Worm (Caenorhabditis elegans): ENCODE results near the gene srw-94.

Gene srw-94

DNA sequence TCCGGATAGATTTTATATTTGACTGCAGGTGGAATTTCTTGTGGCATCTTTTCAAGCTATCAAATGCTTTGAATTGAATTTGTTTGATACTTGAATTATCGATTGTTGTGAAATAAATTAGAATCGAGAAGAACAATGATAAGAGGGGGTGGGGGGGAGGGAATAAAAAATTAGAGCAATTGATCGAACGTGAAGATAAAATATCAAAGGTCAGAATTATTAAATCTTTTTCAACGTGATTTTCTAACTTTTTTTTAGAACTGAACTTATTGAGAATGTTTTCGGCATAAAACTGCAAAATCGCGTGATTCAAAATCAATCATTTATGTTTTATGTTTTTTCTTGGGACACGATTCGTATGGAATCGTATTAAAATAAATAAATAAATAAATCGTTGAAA lies 12.9 kb downstream of the srw-94 start, which contains the start of gene mpz-4:
mpz-4 (minus strand) TSS at position 101 of the 400 bp plus-strand sequence.
- TF ChIP-seq T22C8.4 (GFP tag; IDR thresholded peaks at IDR 0.05) (no peak), cog-1 (tag; optimal IDR thresholded peaks at IDR 0.05) (no peak), ref-1 (GFP tag; conservative IDR thresholded peaks at IDR 0.05) (no peak), klf-2 (GFP tag; conservative IDR thresholded peaks at IDR 0.05) (no peak), med-1 (GFP tag; optimal IDR thresholded peaks at IDR 0.05; ENCODE audit: insufficient read depth) (no peak), tab-1 (GFP tag; IDR thresholded peaks at IDR 0.05) (no peak), ztf-23 (GFP tag; IDR thresholded peaks at IDR 0.05) (no peak)

DNA sequence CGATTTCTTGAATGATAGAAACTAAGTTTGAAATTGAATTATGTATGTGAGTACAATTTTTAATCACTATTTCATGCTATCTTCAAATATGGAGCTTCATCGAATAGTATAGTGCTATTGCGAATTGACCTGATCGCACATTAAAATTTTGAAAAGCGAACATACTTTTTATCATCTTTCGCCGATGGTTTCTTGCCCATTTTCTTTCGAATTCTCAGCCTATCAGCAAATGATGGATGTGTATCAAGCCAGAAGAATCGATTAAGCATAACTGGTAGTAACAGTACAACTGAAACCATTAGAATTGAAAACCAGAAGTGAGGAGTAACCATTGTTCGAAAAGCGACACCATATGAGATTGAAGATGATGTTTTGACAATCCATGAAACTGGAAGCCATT lies 15.4 kb downstream of the srw-94 start:
- TF ChIP-seq T22C8.4 (GFP tag; IDR thresholded peaks at IDR 0.05) (no peak), ref-1 (GFP tag; conservative IDR thresholded peaks at IDR 0.05) (no peak), tab-1 (GFP tag; IDR thresholded peaks at IDR 0.05) (no peak), klf-2 (GFP tag; conservative IDR thresholded peaks at IDR 0.05) (no peak), flt-1 (GFP tag; IDR thresholded peaks at IDR 0.05) (no peak), ztf-23 (GFP tag; IDR thresholded peaks at IDR 0.05) (no peak), ztf-29 (GFP tag; IDR thresholded peaks at IDR 0.05) (no peak), med-1 (GFP tag; optimal IDR thresholded peaks at IDR 0.05; ENCODE audit: insufficient read depth) (no peak), cog-1 (tag; optimal IDR thresholded peaks at IDR 0.05) (no peak)

- no peak for TF ChIP-seq ref-1 (GFP tag; conservative IDR thresholded peaks at IDR 0.05)
- TF ChIP-seq ztf-23 (GFP tag; IDR thresholded peaks at IDR 0.05), result no peak
- TF ChIP-seq tab-1 (GFP tag; IDR thresholded peaks at IDR 0.05), result no peak
- no peak for TF ChIP-seq med-1 (GFP tag; optimal IDR thresholded peaks at IDR 0.05; ENCODE audit: insufficient read depth)
- TF ChIP-seq ztf-29 (GFP tag; IDR thresholded peaks at IDR 0.05), result no peak
- no peak for TF ChIP-seq cog-1 (tag; optimal IDR thresholded peaks at IDR 0.05)
These were observed 27.7 kb downstream of the srw-94 start for ce11 chrIV:4842030-4842429.

- TF ChIP-seq ref-1 (GFP tag; conservative IDR thresholded peaks at IDR 0.05) (no peak), T22C8.4 (GFP tag; IDR thresholded peaks at IDR 0.05) (no peak), med-1 (GFP tag; optimal IDR thresholded peaks at IDR 0.05; ENCODE audit: insufficient read depth) (no peak), tab-1 (GFP tag; IDR thresholded peaks at IDR 0.05) (no peak)
These were observed 32.5 kb downstream of the srw-94 start, which contains the start of gene tat-2 for ce11 chrIV:4846793-4847192. Gene tat-2 (minus strand): TSS chrIV:4846893.

ce11 chrIV:4856195-4856594 lies 41.9 kb downstream of the srw-94 start, which contains the start of gene Y17G9A.2:
Gene Y17G9A.2 (minus strand): TSS chrIV:4856295.
- TF ChIP-seq klf-2 (GFP tag; conservative IDR thresholded peaks at IDR 0.05), result no peak
- TF ChIP-seq tab-1 (GFP tag; IDR thresholded peaks at IDR 0.05), result no peak
- TF ChIP-seq cog-1 (tag; optimal IDR thresholded peaks at IDR 0.05), result no peak
- TF ChIP-seq ztf-29 (GFP tag; IDR thresholded peaks at IDR 0.05), result no peak
- TF ChIP-seq med-1 (GFP tag; optimal IDR thresholded peaks at IDR 0.05; ENCODE audit: insufficient read depth), result no peak
- no peak for TF ChIP-seq ztf-23 (GFP tag; IDR thresholded peaks at IDR 0.05)
- no peak for TF ChIP-seq T22C8.4 (GFP tag; IDR thresholded peaks at IDR 0.05)
- no peak for TF ChIP-seq flt-1 (GFP tag; IDR thresholded peaks at IDR 0.05)
- TF ChIP-seq ref-1 (GFP tag; conservative IDR thresholded peaks at IDR 0.05), result no peak

DNA sequence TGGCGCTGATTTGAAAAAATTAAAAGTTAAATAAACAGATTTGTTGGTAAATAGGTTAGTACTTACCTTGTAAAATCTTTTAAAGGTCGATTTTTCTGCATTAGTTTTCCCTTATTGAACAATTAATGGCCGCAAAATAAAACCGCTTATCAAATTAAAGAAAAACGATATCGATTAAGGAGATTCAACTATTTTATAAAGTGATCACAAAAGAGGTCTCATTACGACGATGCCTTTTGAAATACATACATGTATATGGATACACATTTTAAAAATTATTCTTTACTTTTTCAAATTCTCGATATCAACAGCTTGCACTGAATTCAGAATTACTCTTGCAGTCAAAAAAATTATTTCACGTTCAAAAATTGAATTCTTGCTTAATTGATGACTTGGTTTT lies 44.3 kb downstream of the srw-94 start, which contains the start of gene Y17G9A.3:
Y17G9A.3 (minus strand) TSS at position 101 of the 400 bp plus-strand sequence.
- no peak for TF ChIP-seq tab-1 (GFP tag; IDR thresholded peaks at IDR 0.05)
- no peak for TF ChIP-seq klf-2 (GFP tag; conservative IDR thresholded peaks at IDR 0.05)
- TF ChIP-seq ztf-29 (GFP tag; IDR thresholded peaks at IDR 0.05), result no peak
- TF ChIP-seq ztf-23 (GFP tag; IDR thresholded peaks at IDR 0.05), result no peak
- no peak for TF ChIP-seq flt-1 (GFP tag; IDR thresholded peaks at IDR 0.05)
- TF ChIP-seq ref-1 (GFP tag; conservative IDR thresholded peaks at IDR 0.05), result no peak
- TF ChIP-seq cog-1 (tag; optimal IDR thresholded peaks at IDR 0.05), result no peak
- no peak for TF ChIP-seq T22C8.4 (GFP tag; IDR thresholded peaks at IDR 0.05)
- TF ChIP-seq med-1 (GFP tag; optimal IDR thresholded peaks at IDR 0.05; ENCODE audit: insufficient read depth), result no peak

DNA sequence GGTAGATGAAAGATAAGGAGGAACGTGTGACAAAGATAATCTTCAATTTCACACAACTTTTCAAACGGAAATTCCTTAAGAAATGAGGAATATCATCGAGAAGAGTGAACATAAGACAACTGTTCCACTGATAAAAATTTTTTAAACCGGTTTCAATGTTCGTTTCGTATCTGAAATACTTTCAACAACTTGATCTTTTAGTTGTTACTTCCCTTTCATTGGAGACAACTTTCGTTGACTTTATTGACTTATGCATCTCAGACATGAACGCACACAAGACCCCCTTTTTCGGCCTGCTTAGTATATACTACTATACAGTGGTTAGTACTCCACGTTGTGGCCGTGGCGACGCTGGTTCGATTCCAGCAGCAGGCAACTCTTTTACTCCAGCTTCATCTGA lies 47.2 kb downstream of the srw-94 start, which contains the start of the genes Y17G9A.4 and str-173:
Y17G9A.4 (minus strand) TSS at position 101 of the 400 bp plus-strand sequence.
str-173 (plus strand) TSS at position 325 of the 400 bp plus-strand sequence.
- no peak for TF ChIP-seq klf-2 (GFP tag; conservative IDR thresholded peaks at IDR 0.05)
- TF ChIP-seq ztf-29 (GFP tag; IDR thresholded peaks at IDR 0.05), result no peak
- TF ChIP-seq ref-1 (GFP tag; conservative IDR thresholded peaks at IDR 0.05), result no peak
- TF ChIP-seq tab-1 (GFP tag; IDR thresholded peaks at IDR 0.05), result no peak
- no peak for TF ChIP-seq cog-1 (tag; optimal IDR thresholded peaks at IDR 0.05)
- TF ChIP-seq T22C8.4 (GFP tag; IDR thresholded peaks at IDR 0.05), result no peak
- no peak for TF ChIP-seq flt-1 (GFP tag; IDR thresholded peaks at IDR 0.05)
- TF ChIP-seq ztf-23 (GFP tag; IDR thresholded peaks at IDR 0.05), result no peak
- no peak for TF ChIP-seq med-1 (GFP tag; optimal IDR thresholded peaks at IDR 0.05; ENCODE audit: insufficient read depth)

DNA sequence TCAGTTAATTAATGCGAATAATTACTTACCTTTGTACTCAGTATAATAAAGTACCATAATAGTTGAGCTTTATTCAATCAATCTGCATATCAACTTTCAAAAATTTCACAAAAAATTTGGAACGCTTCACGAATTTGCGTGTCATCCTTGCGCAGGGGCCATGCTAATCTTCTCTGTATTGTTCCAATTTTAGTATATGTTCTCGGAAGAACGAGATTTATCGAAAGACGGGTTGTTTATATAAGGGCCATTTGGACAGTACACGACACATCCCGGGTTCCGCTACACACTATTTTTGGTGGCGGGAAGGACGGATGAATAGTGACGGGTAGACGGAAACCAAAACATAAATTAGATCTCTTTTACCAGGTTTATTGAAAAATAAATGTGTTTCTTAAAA lies 50.2 kb downstream of the srw-94 start:
- TF ChIP-seq flt-1 (GFP tag; IDR thresholded peaks at IDR 0.05) (0 out of 2 replicates have a peak, but pooled peaks have one; percentile 22), ztf-23 (GFP tag; IDR thresholded peaks at IDR 0.05) (no peak)

- TF ChIP-seq tab-1 (GFP tag; IDR thresholded peaks at IDR 0.05), result no peak
- no peak for TF ChIP-seq flt-1 (GFP tag; IDR thresholded peaks at IDR 0.05)
- TF ChIP-seq ztf-29 (GFP tag; IDR thresholded peaks at IDR 0.05), result no peak
- no peak for TF ChIP-seq ref-1 (GFP tag; conservative IDR thresholded peaks at IDR 0.05)
- no peak for TF ChIP-seq cog-1 (tag; optimal IDR thresholded peaks at IDR 0.05)
- no peak for TF ChIP-seq ztf-23 (GFP tag; IDR thresholded peaks at IDR 0.05)
- no peak for TF ChIP-seq T22C8.4 (GFP tag; IDR thresholded peaks at IDR 0.05)
- no peak for TF ChIP-seq med-1 (GFP tag; optimal IDR thresholded peaks at IDR 0.05; ENCODE audit: insufficient read depth)
- no peak for TF ChIP-seq klf-2 (GFP tag; conservative IDR thresholded peaks at IDR 0.05)
These were observed 52.3 kb downstream of the srw-94 start for ce11 chrIV:4866599-4866998.

Data from whole organism, midembryonic.